Worm (Caenorhabditis elegans) whole organism, L4 larva: Measurements from ENCODE around the gene ama-1.
A peak's percentile ranks its signal among the peaks of the same experiment; 100 is the strongest.

Experiments
- F10B5.3 ChIP-seq: sonication (generic microtip); optimal IDR thresholded peaks from 2 replicates; lab custom pipeline; 2016; ENCODE audit warnings: mild to moderate bottlenecking, missing genetic modification characterization, missing compliant biosample characterization
- F49E8.2 ChIP-seq: sonication (generic microtip); optimal IDR thresholded peaks from 2 replicates; lab custom pipeline; 2016; ENCODE audit warnings: missing compliant biosample characterization, mild to moderate bottlenecking, missing genetic modification characterization, borderline replicate concordance
- T26A8.4 ChIP-seq: fragments of 200-800 bp; sonication (Bioruptor generic); IDR thresholded peaks from 2 replicates; pipeline ENCODE4 v1.3.6; 2022; ENCODE audit warnings: missing genetic modification characterization, missing compliant biosample characterization
- Y75B8A.6 ChIP-seq: fragments of 200-800 bp; sonication (Bioruptor generic); IDR thresholded peaks from 2 replicates; pipeline ENCODE4 v1.3.6; 2022; ENCODE audit warnings: missing genetic modification reagents, missing genetic modification characterization, missing compliant biosample characterization
- ZK546.5 ChIP-seq, 2 experiments: sonication (generic microtip); optimal IDR thresholded peaks; 2 replicates each; lab custom pipeline; 2017; ENCODE audit warnings: missing biosample characterization in 2 of 2, missing genetic modification characterization in 2 of 2
- aha-1 ChIP-seq: fragments of 150-350 bp; peaks from one replicate; lab custom pipeline; 2014; ENCODE audit warnings: missing biosample characterization, missing genetic modification characterization
- ama-1 ChIP-seq: fragments of 150-350 bp; optimal IDR thresholded peaks from 2 replicates; lab custom pipeline; 2014; ENCODE audit warnings: inconsistent platforms, mixed read lengths
- attf-4 ChIP-seq: sonication (generic microtip); optimal IDR thresholded peaks from 3 replicates; lab custom pipeline; 2017; ENCODE audit warnings: missing biosample characterization, missing genetic modification characterization
- ceh-20 ChIP-seq: fragments of 200-800 bp; sonication (Bioruptor generic); IDR thresholded peaks from 2 replicates; pipeline ENCODE4 v1.3.6; 2022; ENCODE audit warnings: missing genetic modification reagents, missing genetic modification characterization, missing compliant biosample characterization
- ceh-28 ChIP-seq: fragments of 150-350 bp; optimal IDR thresholded peaks from 2 replicates; lab custom pipeline; 2014; ENCODE audit warnings: missing biosample characterization, missing genetic modification reagents, missing genetic modification characterization
- ceh-32 ChIP-seq: sonication (generic microtip); optimal IDR thresholded peaks from 2 replicates; lab custom pipeline; 2016; ENCODE audit warnings: mild to moderate bottlenecking, missing genetic modification characterization, missing compliant biosample characterization; ENCODE audit not compliant: poor library complexity
- ceh-44 ChIP-seq: fragments of 200-800 bp; sonication (Bioruptor generic); IDR thresholded peaks from 2 replicates; pipeline ENCODE4 v1.3.6; 2022; ENCODE audit warnings: missing genetic modification reagents, missing genetic modification characterization, missing compliant biosample characterization
- ceh-62 ChIP-seq: sonication (generic microtip); optimal IDR thresholded peaks from 2 replicates; lab custom pipeline; 2017; ENCODE audit warnings: missing biosample characterization, missing genetic modification characterization
- daf-12 ChIP-seq: fragments of 150-350 bp; optimal IDR thresholded peaks from 2 replicates; lab custom pipeline; 2014; ENCODE audit warnings: missing biosample characterization, missing genetic modification reagents, missing genetic modification characterization
- daf-19 ChIP-seq: fragments of 200-800 bp; sonication (Bioruptor generic); conservative IDR thresholded peaks from 2 replicates; pipeline ENCODE4 v1.3.6; 2022; ENCODE audit warnings: missing genetic modification characterization, missing compliant biosample characterization
- dmd-6 ChIP-seq: fragments of 200-800 bp; sonication (Bioruptor generic); IDR thresholded peaks from 2 replicates; pipeline ENCODE4 v1.3.6; 2022; ENCODE audit warnings: missing genetic modification reagents, missing genetic modification characterization, missing compliant biosample characterization
- dmd-8 ChIP-seq: fragments of 200-800 bp; sonication (Bioruptor generic); IDR thresholded peaks from 2 replicates; pipeline ENCODE4 v1.3.6; 2022; ENCODE audit warnings: missing genetic modification characterization, missing compliant biosample characterization
- egl-27 ChIP-seq: sonication (generic microtip); optimal IDR thresholded peaks from 3 replicates; lab custom pipeline; 2017; ENCODE audit warnings: missing biosample characterization, missing genetic modification reagents, missing genetic modification characterization
- fkh-10 ChIP-seq: fragments of 150-350 bp; optimal IDR thresholded peaks from 2 replicates; lab custom pipeline; 2014; ENCODE audit warnings: missing biosample characterization, missing genetic modification reagents, missing genetic modification characterization
- fos-1 ChIP-seq: fragments of 150-350 bp; optimal IDR thresholded peaks from 2 replicates; lab custom pipeline; 2014; ENCODE audit warnings: missing biosample characterization, missing genetic modification characterization
- hif-1 ChIP-seq, 2 experiments: sonication (generic microtip); optimal IDR thresholded peaks; 2 replicates each; lab custom pipeline; 2016 to 2017; ENCODE audit warnings: missing compliant biosample characterization in 2 of 2, missing genetic modification characterization in 2 of 2, missing genetic modification reagents in 2 of 2, missing genotype in 2 of 2, mild to moderate bottlenecking in 1 of 2
- lim-7 ChIP-seq: fragments of 200-800 bp; sonication (Bioruptor generic); IDR thresholded peaks from 2 replicates; pipeline ENCODE4 v1.3.6; 2022; ENCODE audit warnings: missing genetic modification characterization, missing compliant biosample characterization
- lin-38 ChIP-seq: fragments of 200-800 bp; sonication (Bioruptor generic); IDR thresholded peaks from 2 replicates; pipeline ENCODE4 v1.3.6; 2022; ENCODE audit warnings: missing genetic modification reagents, missing genetic modification characterization, missing compliant biosample characterization
- madf-5 ChIP-seq, 2 experiments: fragments of 200-800 bp; sonication (Bioruptor generic); IDR thresholded peaks; 2 replicates each; pipeline ENCODE4 v1.3.6; 2022; ENCODE audit warnings: missing compliant biosample characterization in 2 of 2, missing genetic modification characterization in 2 of 2
- mep-1 ChIP-seq: fragments of 150-350 bp; sonication (generic microtip); optimal IDR thresholded peaks from 3 replicates; lab custom pipeline; 2014; ENCODE audit warnings: missing biosample characterization, missing genetic modification characterization
- mxl-2 ChIP-seq: fragments of 200-800 bp; sonication (Bioruptor generic); conservative IDR thresholded peaks from 2 replicates; pipeline ENCODE4 v1.3.6; 2022; ENCODE audit warnings: missing genetic modification reagents, missing genetic modification characterization, missing compliant biosample characterization
- nhr-11 ChIP-seq: fragments of 150-350 bp; optimal IDR thresholded peaks from 2 replicates; lab custom pipeline; 2014; ENCODE audit warnings: missing biosample characterization, missing genetic modification characterization
- nhr-42 ChIP-seq: fragments of 200-800 bp; sonication (Bioruptor generic); IDR thresholded peaks from 2 replicates; pipeline ENCODE4 v1.3.6; 2022; ENCODE audit warnings: missing genetic modification characterization, missing compliant biosample characterization
- nhr-48 ChIP-seq: sonication (generic microtip); optimal IDR thresholded peaks from 2 replicates; lab custom pipeline; 2016; ENCODE audit warnings: mild to moderate bottlenecking, missing genetic modification characterization, missing compliant biosample characterization
- nhr-77 ChIP-seq: fragments of 150-350 bp; optimal IDR thresholded peaks from 2 replicates; lab custom pipeline; 2014; ENCODE audit warnings: missing biosample characterization, missing genetic modification characterization
- pha-4 ChIP-seq, 2 experiments: fragments of 150-350 bp in 1 of 2; fragments of 200-800 bp in 1 of 2; sonication (Bioruptor generic) in 1 of 2; IDR thresholded peaks in 1 of 2; optimal IDR thresholded peaks in 1 of 2; 2 replicates each; pipeline versions ENCODE4 v1.3.6 to Lab custom; 2014 to 2022; ENCODE audit warnings: missing genetic modification characterization in 2 of 2, missing genetic modification reagents in 2 of 2, missing biosample characterization in 1 of 2, missing compliant biosample characterization in 1 of 2
- pqm-1 ChIP-seq: sonication (generic microtip); optimal IDR thresholded peaks from 2 replicates; lab custom pipeline; 2017; ENCODE audit warnings: missing biosample characterization, missing genetic modification characterization
- saeg-2 ChIP-seq: fragments of 200-800 bp; sonication (Bioruptor generic); IDR thresholded peaks from 2 replicates; pipeline ENCODE4 v1.3.6; 2022; ENCODE audit warnings: missing genetic modification reagents, missing genetic modification characterization, missing compliant biosample characterization
- snpc-1.2 ChIP-seq: fragments of 200-800 bp; sonication (Bioruptor generic); IDR thresholded peaks from 2 replicates; pipeline ENCODE4 v1.3.6; 2022; ENCODE audit warnings: missing genetic modification reagents, missing genetic modification characterization, missing compliant biosample characterization
- spr-1 ChIP-seq: sonication (generic microtip); optimal IDR thresholded peaks from 2 replicates; lab custom pipeline; 2016; ENCODE audit warnings: mild to moderate bottlenecking, missing genetic modification characterization, missing compliant biosample characterization
- spr-3 ChIP-seq: fragments of 200-800 bp; sonication (Bioruptor generic); optimal IDR thresholded peaks from 2 replicates; lab custom pipeline; 2018; ENCODE audit warnings: mild to moderate bottlenecking, missing genetic modification characterization, missing compliant biosample characterization
- tra-1 ChIP-seq: fragments of 200-800 bp; sonication (Bioruptor generic); IDR thresholded peaks from 2 replicates; pipeline ENCODE4 v1.3.6; 2022; ENCODE audit warnings: missing genetic modification reagents, missing genetic modification characterization, missing compliant biosample characterization
- zfp-2 ChIP-seq: sonication (generic microtip); optimal IDR thresholded peaks from 2 replicates; lab custom pipeline; 2016; ENCODE audit warnings: mild to moderate bottlenecking, missing genetic modification characterization, missing compliant biosample characterization
- zip-11 ChIP-seq: fragments of 200-800 bp; sonication (Bioruptor generic); IDR thresholded peaks from 2 replicates; pipeline ENCODE4 v1.3.6; 2022; ENCODE audit warnings: missing genetic modification characterization, missing compliant biosample characterization
- zip-2 ChIP-seq: fragments of 150-350 bp; optimal IDR thresholded peaks from 2 replicates; lab custom pipeline; 2014; ENCODE audit warnings: missing biosample characterization, missing genetic modification characterization
- ztf-11 ChIP-seq: fragments of 150-350 bp; optimal IDR thresholded peaks from 2 replicates; lab custom pipeline; 2014; ENCODE audit warnings: missing biosample characterization, missing genetic modification characterization
- ztf-7 ChIP-seq: fragments of 150-350 bp; optimal IDR thresholded peaks from 2 replicates; lab custom pipeline; 2014; ENCODE audit warnings: missing biosample characterization, missing genetic modification characterization

Gene ama-1

ce11 chrIV:4216099-4216894 is 31.6 kb upstream of the ama-1 start (continued):
- no peak for TF ChIP-seq F49E8.2 (tag; lab: Kevin White, UChicago)
- TF ChIP-seq ceh-28 (tag; lab: Kevin White, UChicago), result no peak
- TF ChIP-seq ZK546.5 (tag; optimal IDR thresholded peaks at IDR 0.05; lab: Kevin White, UChicago), result no peak
- TF ChIP-seq pha-4 (GFP tag; IDR thresholded peaks at IDR 0.05; lab: Robert Waterston, UW), result no peak
- TF ChIP-seq pha-4 (tag; optimal IDR thresholded peaks at IDR 0.05; lab: Kevin White, UChicago), result no peak
- no peak for TF ChIP-seq tra-1 (GFP tag; lab: Robert Waterston, UW)
- TF ChIP-seq fos-1 (tag; lab: Kevin White, UChicago), result no peak
- TF ChIP-seq daf-19 (GFP tag; lab: Robert Waterston, UW), result no peak
- TF ChIP-seq dmd-6 (GFP tag; lab: Robert Waterston, UW), result peak; percentile 20
- TF ChIP-seq lim-7 (GFP tag; lab: Robert Waterston, UW), result no peak
- no peak for TF ChIP-seq fkh-10 (GFP tag; lab: Kevin White, UChicago)
- TF ChIP-seq pqm-1 (tag; lab: Kevin White, UChicago), result no peak
- TF ChIP-seq aha-1 (tag; lab: Kevin White, UChicago), result peak; percentile 98
- no peak for TF ChIP-seq spr-3
- TF ChIP-seq Y75B8A.6 (GFP tag; lab: Robert Waterston, UW), result no peak
- TF ChIP-seq nhr-11 (tag; lab: Kevin White, UChicago), result no peak
- no peak for TF ChIP-seq ztf-7 (tag; lab: Kevin White, UChicago)
- TF ChIP-seq ceh-20 (GFP tag; lab: Robert Waterston, UW), result no peak
- no peak for TF ChIP-seq ceh-62 (tag; lab: Kevin White, UChicago)
- no peak for TF ChIP-seq ceh-32 (tag; lab: Kevin White, UChicago)
- no peak for TF ChIP-seq ztf-11 (tag; lab: Kevin White, UChicago)
- TF ChIP-seq spr-1 (tag; lab: Kevin White, UChicago), result no peak
- TF ChIP-seq nhr-77 (tag; lab: Kevin White, UChicago), result no peak
- TF ChIP-seq madf-5 (GFP tag; IDR thresholded peaks at IDR 0.05; lab: Robert Waterston, UW), result no peak
- no peak for TF ChIP-seq zfp-2 (tag; lab: Kevin White, UChicago)
- no peak for TF ChIP-seq zip-11 (GFP tag; lab: Robert Waterston, UW)
- TF ChIP-seq ama-1 (lab: Kevin White, UChicago), result no peak
- TF ChIP-seq nhr-48 (tag; lab: Kevin White, UChicago), result peak; percentile 47
- TF ChIP-seq snpc-1.2 (GFP tag; lab: Robert Waterston, UW), result no peak
- TF ChIP-seq dmd-8 (GFP tag; lab: Robert Waterston, UW), result no peak
- no peak for TF ChIP-seq egl-27
- peak; percentile 29 for TF ChIP-seq mep-1 (tag; lab: Kevin White, UChicago)
- no peak for TF ChIP-seq mxl-2
- no peak for TF ChIP-seq F10B5.3

DNA sequence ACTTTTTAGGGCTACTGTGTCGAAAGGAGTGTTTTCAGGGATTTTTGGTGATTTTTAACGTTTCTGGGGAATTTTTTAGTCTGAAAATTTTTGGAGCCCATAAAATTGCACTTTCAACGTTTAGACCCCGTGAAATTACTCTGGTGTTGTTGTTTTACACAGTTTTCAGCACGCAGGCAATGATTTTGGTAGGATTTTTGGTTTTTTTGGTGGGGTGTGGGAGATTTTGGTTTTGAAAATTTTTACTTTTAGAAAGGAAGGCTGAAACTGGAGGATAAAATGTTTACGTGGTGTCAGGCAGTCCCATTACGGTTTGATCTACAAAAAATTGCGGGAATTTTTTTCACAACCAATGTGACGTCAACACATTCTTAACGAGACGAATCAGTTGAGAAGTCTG is 29.6 kb upstream of the ama-1 start:
- TF ChIP-seq T26A8.4 (peak; percentile 66; the same call in 1 of the 2 replicates), Y75B8A.6 (GFP tag; lab: Robert Waterston, UW) (no peak)

- TF ChIP-seq lin-38 (GFP tag; lab: Robert Waterston, UW) (no peak), egl-27 (no peak), nhr-42 (GFP tag; lab: Robert Waterston, UW) (no peak), zip-2 (tag; lab: Kevin White, UChicago) (no peak), ceh-44 (GFP tag; lab: Robert Waterston, UW) (no peak), hif-1 (tag; optimal IDR thresholded peaks at IDR 0.05; lab: Kevin White, UChicago) (no peak), attf-4 (tag; lab: Kevin White, UChicago) (no peak), F10B5.3 (no peak), madf-5 (GFP tag; IDR thresholded peaks at IDR 0.05; lab: Robert Waterston, UW) (no peak), saeg-2 (GFP tag; lab: Robert Waterston, UW) (no peak), ceh-20 (GFP tag; lab: Robert Waterston, UW) (no peak), daf-12 (tag; lab: Kevin White, UChicago) (no peak), pha-4 (GFP tag; IDR thresholded peaks at IDR 0.05; lab: Robert Waterston, UW) (no peak), pha-4 (tag; optimal IDR thresholded peaks at IDR 0.05; lab: Kevin White, UChicago) (no peak), ztf-11 (tag; lab: Kevin White, UChicago) (no peak), spr-1 (tag; lab: Kevin White, UChicago) (no peak), fos-1 (tag; lab: Kevin White, UChicago) (no peak)
- TF ChIP-seq, all 104 proteins: peak for 0
Observed at ce11 chrIV:4219983-4220382, 27.9 kb upstream of the ama-1 start, which contains the start of gene F30B5.11. Gene F30B5.11 (minus strand): TSS chrIV:4220083.
